Worm (Caenorhabditis elegans) whole organism, early embryonic: ENCODE data around the gene Y8A9A.2.

Source experiments
- aly-1 ChIP-seq: sonication (generic microtip); optimal IDR thresholded peaks from 2 replicates; lab custom pipeline; 2016; ENCODE audit warnings: missing genetic modification characterization, missing compliant biosample characterization
- ama-1 ChIP-seq: fragments of 150-350 bp; optimal IDR thresholded peaks from 2 replicates; lab custom pipeline; 2014
- ceh-13 ChIP-seq: fragments of 200-800 bp; sonication (Bioruptor generic); optimal IDR thresholded peaks from 2 replicates; lab custom pipeline; 2018; ENCODE audit warnings: mild to moderate bottlenecking, missing genetic modification characterization, missing compliant biosample characterization
- ceh-36 ChIP-seq: sonication (generic microtip); optimal IDR thresholded peaks from 2 replicates; lab custom pipeline; 2016; ENCODE audit warnings: missing genetic modification characterization, inconsistent platforms, missing compliant biosample characterization
- flt-1 ChIP-seq: fragments of 200-800 bp; sonication (Bioruptor generic); IDR thresholded peaks from 2 replicates; pipeline ENCODE4 v1.3.6; 2022; ENCODE audit warnings: missing genetic modification characterization, missing compliant biosample characterization
- tbx-11 ChIP-seq: fragments of 200-800 bp; sonication (Bioruptor generic); IDR thresholded peaks from 2 replicates; pipeline ENCODE4 v1.3.6; 2022; ENCODE audit warnings: missing genetic modification characterization, missing compliant biosample characterization

DNA sequence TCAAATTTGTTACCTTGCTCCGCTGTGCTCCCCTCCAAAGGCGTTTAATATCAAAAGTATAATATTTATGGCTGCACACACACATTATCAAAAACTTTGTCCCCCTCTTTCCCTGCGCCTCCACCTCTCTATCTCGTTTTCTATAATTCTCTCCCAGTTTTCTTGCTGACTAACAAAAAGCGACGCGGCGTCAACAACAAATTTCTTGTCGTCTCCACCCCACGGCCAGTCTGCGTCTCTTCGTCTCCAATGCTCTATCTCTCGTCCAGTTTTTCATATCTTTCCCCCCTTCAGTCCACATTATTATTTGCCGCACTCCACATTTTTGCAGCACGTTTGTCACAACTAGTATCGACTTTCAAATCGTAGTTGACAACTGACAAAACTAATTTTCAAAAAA, 15.1 kb downstream of the Y8A9A.2 start:
- TF ChIP-seq tbx-11 (GFP tag; lab: Robert Waterston, UW) (no peak), ceh-13 (GFP tag; lab: Kevin White, UChicago) (no peak), flt-1 (GFP tag; lab: Robert Waterston, UW) (no peak), ceh-36 (tag; lab: Kevin White, UChicago) (no peak), ama-1 (no peak), aly-1 (tag; lab: Kevin White, UChicago) (no peak)
